Fruit fly (Drosophila melanogaster) whole organism, pupa: ENCODE measurements around the gene Sys1.

ENCODE experiments used
- CG10348 ChIP-seq: fragments of 200-800 bp; sonication (Bioruptor generic); IDR thresholded peaks from 2 replicates; pipeline ENCODE4 v1.3.6; 2022; ENCODE audit warnings: missing biosample characterization, missing genetic modification characterization
- CG13204 ChIP-seq: fragments of 200-800 bp; sonication (Bioruptor generic); optimal IDR thresholded peaks from 2 replicates; lab custom pipeline; 2018; ENCODE audit warnings: missing biosample characterization, mild to moderate bottlenecking, missing genetic modification characterization, moderate library complexity
- CG14655 ChIP-seq: fragments of 200-800 bp; sonication (Bioruptor generic); optimal IDR thresholded peaks from 3 replicates; lab custom pipeline; 2017; ENCODE audit warnings: mild to moderate bottlenecking, missing biosample characterization, missing genetic modification reagents, missing genetic modification characterization
- CG15710 ChIP-seq: fragments of 200-800 bp; sonication (Bioruptor generic); optimal IDR thresholded peaks from 2 replicates; lab custom pipeline; 2018; ENCODE audit warnings: missing biosample characterization, mild to moderate bottlenecking, missing genetic modification characterization, moderate library complexity
- CG4496 ChIP-seq: fragments of 200-800 bp; sonication (Bioruptor generic); IDR thresholded peaks from 3 replicates; pipeline ENCODE4 v1.3.6; 2022; ENCODE audit warnings: missing biosample characterization, missing genetic modification characterization
- CG9948 ChIP-seq: fragments of 200-800 bp; sonication (Bioruptor generic); optimal IDR thresholded peaks from 2 replicates; lab custom pipeline; 2018; ENCODE audit warnings: missing biosample characterization, mild to moderate bottlenecking, missing genetic modification characterization, moderate library complexity
- D1 ChIP-seq: fragments of 200-800 bp; sonication (Bioruptor generic); optimal IDR thresholded peaks from 2 replicates; lab custom pipeline; 2018; ENCODE audit warnings: missing biosample characterization, mild to moderate bottlenecking, missing genetic modification characterization, moderate library complexity
- EcR ChIP-seq: fragments of 200-800 bp; sonication (Bioruptor generic); optimal IDR thresholded peaks from 3 replicates; lab custom pipeline; 2019; ENCODE audit warnings: missing biosample characterization, missing genetic modification characterization, mild to moderate bottlenecking, moderate library complexity, missing genetic modification reagents
- Ets98B ChIP-seq: fragments of 200-800 bp; sonication (Bioruptor generic); IDR thresholded peaks from 2 replicates; pipeline ENCODE4 v1.3.6; 2022; ENCODE audit warnings: missing biosample characterization, missing genetic modification characterization
- Pif1A ChIP-seq: fragments of 200-800 bp; sonication (Bioruptor generic); optimal IDR thresholded peaks from 3 replicates; lab custom pipeline; 2016; ENCODE audit warnings: missing biosample characterization, missing genetic modification characterization
- Pif1B ChIP-seq: fragments of 200-800 bp; sonication (Bioruptor generic); optimal IDR thresholded peaks from 3 replicates; lab custom pipeline; 2016; ENCODE audit warnings: missing biosample characterization, missing genetic modification characterization
- Snoo ChIP-seq: fragments of 200-800 bp; sonication (Bioruptor generic); optimal IDR thresholded peaks from 3 replicates; lab custom pipeline; 2017; ENCODE audit warnings: missing biosample characterization, mild to moderate bottlenecking, missing genetic modification characterization, inconsistent platforms
- fd96Ca ChIP-seq: fragments of 200-800 bp; sonication (Bioruptor generic); IDR thresholded peaks from 3 replicates; pipeline ENCODE4 v1.3.6; 2022; ENCODE audit warnings: missing biosample characterization, missing genetic modification characterization
- gl ChIP-seq: fragments of 200-800 bp; sonication (Bioruptor generic); optimal IDR thresholded peaks from 2 replicates; lab custom pipeline; 2018; ENCODE audit warnings: missing biosample characterization, mild to moderate bottlenecking, missing genetic modification characterization
- rn ChIP-seq: fragments of 200-800 bp; sonication (Bioruptor generic); IDR thresholded peaks from 2 replicates; pipeline ENCODE4 v1.3.6; 2022; ENCODE audit warnings: missing biosample characterization, missing genetic modification characterization

The Sys1 gene

dm6 chr3R:8699230-8699629 is 46.6 kb downstream of the Sys1 start:
- TF ChIP-seq fd96Ca (GFP tag; lab: Robert Waterston, UW) (no peak), Ets98B (GFP tag; lab: Robert Waterston, UW) (no peak), EcR (GFP tag; lab: Kevin White, UChicago) (no peak), CG9948 (no peak)
- TF ChIP-seq, all 21 proteins: peak for 0

- no peak for TF ChIP-seq CG13204 (GFP tag; lab: Kevin White, UChicago)
Measured at dm6 chr3R:8700660-8701059, 48.0 kb downstream of the Sys1 start.

dm6 chr3R:8701197-8701596 is 48.6 kb downstream of the Sys1 start:
- TF ChIP-seq Ets98B (GFP tag; lab: Robert Waterston, UW) = no peak
- no peak for TF ChIP-seq rn (GFP tag; lab: Robert Waterston, UW)
- no peak for TF ChIP-seq CG10348 (GFP tag; lab: Robert Waterston, UW)
- TF ChIP-seq D1 (tag; lab: Kevin White, UChicago) = no peak
- TF ChIP-seq CG15710 = no peak
- no peak for TF ChIP-seq CG13204 (GFP tag; lab: Kevin White, UChicago)
- no peak for TF ChIP-seq EcR (GFP tag; lab: Kevin White, UChicago)
- TF ChIP-seq CG4496 (GFP tag; lab: Robert Waterston, UW) = no peak
- no peak for TF ChIP-seq Snoo (tag; lab: Kevin White, UChicago)
- TF ChIP-seq Pif1A (GFP tag; lab: Kevin White, UChicago) = no peak
- TF ChIP-seq Pif1B (GFP tag; lab: Kevin White, UChicago) = no peak
- TF ChIP-seq gl (tag; lab: Kevin White, UChicago) = no peak
- no peak for TF ChIP-seq CG9948
- no peak for TF ChIP-seq CG14655 (GFP tag; lab: Kevin White, UChicago)
